Comparison of ENCODE assay signal across 1 fruit fly cellular context in the genomic region with DNA sequence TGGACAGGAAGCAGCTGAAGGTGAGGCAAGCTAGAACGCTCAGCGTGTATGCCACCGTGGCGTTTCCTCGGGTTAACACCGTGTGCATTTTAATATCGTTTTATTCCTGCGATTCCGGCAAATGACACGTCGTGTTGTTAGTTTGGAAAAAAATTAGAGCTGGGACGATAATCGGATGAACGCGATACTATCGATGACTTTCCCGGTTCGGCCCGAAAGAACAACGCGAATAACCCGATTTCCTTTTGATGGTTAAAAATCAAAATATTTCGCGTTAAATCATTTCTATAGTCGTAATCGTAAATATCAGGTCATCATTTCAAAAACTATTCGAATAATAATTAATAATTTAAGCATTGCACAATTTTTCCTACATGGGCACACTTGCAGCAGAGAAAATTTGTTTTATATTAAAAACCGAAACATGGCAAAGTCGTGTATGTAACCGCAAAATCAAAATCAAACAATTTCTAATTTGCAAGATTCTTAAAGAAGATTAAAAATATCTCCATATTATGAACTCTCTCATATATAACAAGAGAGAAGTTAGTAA.
A peak's percentile ranks its signal among the peaks of the same experiment; 100 is the strongest.
TF ChIP-seq lines count a peak whose summit lies in the region.

A gene (minus strand): TSS at position 166 of the 553 bp plus-strand sequence.

TF ChIP-seq in whole organism, embryonic, 481 proteins besides CTCF, POLR2A, EP300 and RAD21 (continued from another document):
- TF ChIP-seq bsh (GFP tag; optimal IDR thresholded peaks at IDR 0.05; lab: Kevin White, UChicago) (no peak), CG12769 (tag; optimal IDR thresholded peaks at IDR 0.05; lab: Kevin White, UChicago) (no peak), CG17186 (GFP tag; optimal IDR thresholded peaks at IDR 0.05; lab: Kevin White, UChicago) (no peak), MTF-1 (GFP tag; optimal IDR thresholded peaks at IDR 0.05; lab: Kevin White, UChicago; ENCODE audit: borderline replicate concordance) (no peak), Hr78 (GFP tag; optimal IDR thresholded peaks at IDR 0.05; lab: Kevin White, UChicago) (no peak), Ptx1 (GFP tag; IDR thresholded peaks at IDR 0.05; lab: Robert Waterston, UW) (no peak), lov (optimal IDR thresholded peaks at IDR 0.05; lab: Kevin White, UChicago) (no peak), lov (GFP tag; IDR thresholded peaks at IDR 0.05; lab: Robert Waterston, UW) (no peak), vnd (GFP tag; IDR thresholded peaks at IDR 0.05; lab: Robert Waterston, UW; ENCODE audit: partially characterized antibody) (peak; percentile 91), Sin3A (optimal IDR thresholded peaks at IDR 0.05; lab: Kevin White, UChicago) (peak; percentile 52), MESR4 (GFP tag; optimal IDR thresholded peaks at IDR 0.05; lab: Kevin White, UChicago) (peak; percentile 82), CG12299 (tag; optimal IDR thresholded peaks at IDR 0.05; lab: Kevin White, UChicago) (no peak), Max (GFP tag; optimal IDR thresholded peaks at IDR 0.05; lab: Kevin White, UChicago) (no peak), Myb (GFP tag; optimal IDR thresholded peaks at IDR 0.05; lab: Kevin White, UChicago) (peak; percentile 51), CG42726 (GFP tag; IDR thresholded peaks at IDR 0.05; lab: Robert Waterston, UW; ENCODE audit: partially characterized antibody) (peak; percentile 94), Atf3 (GFP tag; optimal IDR thresholded peaks at IDR 0.05; lab: Kevin White, UChicago) (no peak), ken (GFP tag; IDR thresholded peaks at IDR 0.05; lab: Robert Waterston, UW) (no peak), CG34422 (GFP tag; IDR thresholded peaks at IDR 0.05; lab: Robert Waterston, UW) (peak; percentile 17; the same call in 1 of the 3 replicates), ase (GFP tag; IDR thresholded peaks at IDR 0.05; lab: Robert Waterston, UW) (no peak), CG8765 (GFP tag; IDR thresholded peaks at IDR 0.05; lab: Robert Waterston, UW) (no peak), CG7556 (GFP tag; optimal IDR thresholded peaks at IDR 0.05; lab: Kevin White, UChicago) (no peak), gem (tag; optimal IDR thresholded peaks at IDR 0.05; lab: Kevin White, UChicago) (no peak), CG4820 (GFP tag; optimal IDR thresholded peaks at IDR 0.05; lab: Kevin White, UChicago) (no peak), esg (GFP tag; conservative IDR thresholded peaks at IDR 0.05; lab: Robert Waterston, UW) (no peak), CG16779 (GFP tag; IDR thresholded peaks at IDR 0.05; lab: Robert Waterston, UW) (no peak), Abd-B (GFP tag; optimal IDR thresholded peaks at IDR 0.05; lab: Kevin White, UChicago) (no peak), CG3995 (GFP tag; optimal IDR thresholded peaks at IDR 0.05; lab: Kevin White, UChicago) (no peak), Optix (GFP tag; IDR thresholded peaks at IDR 0.05; lab: Robert Waterston, UW) (no peak), BtbVII (GFP tag; optimal IDR thresholded peaks at IDR 0.05; lab: Kevin White, UChicago) (no peak), sisA (GFP tag; IDR thresholded peaks at IDR 0.05; lab: Robert Waterston, UW) (no peak), CG5245 (GFP tag; optimal IDR thresholded peaks at IDR 0.05; lab: Kevin White, UChicago) (no peak), CG15601 (tag; optimal IDR thresholded peaks at IDR 0.05; lab: Kevin White, UChicago) (no peak), hb (GFP tag; IDR thresholded peaks at IDR 0.05; lab: Robert Waterston, UW; ENCODE audit: partially characterized antibody) (peak; percentile 92), Dll (GFP tag; IDR thresholded peaks at IDR 0.05; lab: Robert Waterston, UW; ENCODE audit: partially characterized antibody) (peak; percentile 92), CG30020 (tag; optimal IDR thresholded peaks at IDR 0.05; lab: Kevin White, UChicago) (no peak), kay (GFP tag; optimal IDR thresholded peaks at IDR 0.05; lab: Kevin White, UChicago) (no peak), CG10431 (GFP tag; optimal IDR thresholded peaks at IDR 0.05; lab: Kevin White, UChicago) (no peak), klu (GFP tag; IDR thresholded peaks at IDR 0.05; lab: Robert Waterston, UW) (no peak), CG17912 (GFP tag; optimal IDR thresholded peaks at IDR 0.05; lab: Kevin White, UChicago) (no peak), CG4707 (GFP tag; optimal IDR thresholded peaks at IDR 0.05; lab: Kevin White, UChicago) (no peak), tap (tag; optimal IDR thresholded peaks at IDR 0.05; lab: Kevin White, UChicago) (no peak), pzg (GFP tag; optimal IDR thresholded peaks at IDR 0.05; lab: Kevin White, UChicago) (peak; percentile 20), zen (tag; optimal IDR thresholded peaks at IDR 0.05; lab: Kevin White, UChicago) (no peak), chinmo (GFP tag; IDR thresholded peaks at IDR 0.05; lab: Robert Waterston, UW; ENCODE audit: partially characterized antibody) (peak; percentile 95)
